Fruit fly (Drosophila melanogaster) whole organism, embryonic: ENCODE measurements around the gene CG10324.

Experiments
- CG10543 ChIP-seq: fragments of 200-800 bp; sonication (Bioruptor generic); optimal IDR thresholded peaks from 3 replicates; lab custom pipeline; 2017; ENCODE audit warnings: missing biosample characterization, mild to moderate bottlenecking, missing genetic modification characterization, moderate library complexity
- CG10565 ChIP-seq: fragments of 200-800 bp; sonication (Bioruptor generic); optimal IDR thresholded peaks from 3 replicates; lab custom pipeline; 2016; ENCODE audit warnings: missing biosample characterization, mild to moderate bottlenecking, missing genetic modification characterization
- CG10959 ChIP-seq: fragments of 200-800 bp; sonication (Bioruptor generic); IDR thresholded peaks from 2 replicates; pipeline ENCODE4 v1.3.6; 2022; ENCODE audit warnings: missing biosample characterization, missing genetic modification characterization
- CG10979 ChIP-seq: fragments of 200-800 bp; sonication (Bioruptor generic); optimal IDR thresholded peaks from 2 replicates; lab custom pipeline; 2018; ENCODE audit warnings: missing biosample characterization, mild to moderate bottlenecking, missing genetic modification characterization, moderate library complexity
- CG11247 ChIP-seq: fragments of 200-800 bp; sonication (Bioruptor generic); IDR thresholded peaks from 2 replicates; pipeline ENCODE4 v1.3.6; 2022; ENCODE audit warnings: missing biosample characterization, missing genetic modification characterization
- CG12659 ChIP-seq: fragments of 200-800 bp; sonication (Bioruptor generic); optimal IDR thresholded peaks from 3 replicates; lab custom pipeline; 2017; ENCODE audit warnings: mild to moderate bottlenecking, missing biosample characterization, missing genetic modification reagents, missing genetic modification characterization
- CG13296 ChIP-seq: fragments of 200-800 bp; sonication (Bioruptor generic); optimal IDR thresholded peaks from 3 replicates; lab custom pipeline; 2018; ENCODE audit warnings: missing biosample characterization, mild to moderate bottlenecking, missing genetic modification characterization
- CG15269 ChIP-seq: fragments of 200-800 bp; sonication (Bioruptor generic); optimal IDR thresholded peaks from 2 replicates; lab custom pipeline; 2018; ENCODE audit warnings: missing biosample characterization, mild to moderate bottlenecking, missing genetic modification characterization, moderate library complexity
- CG1603 ChIP-seq: fragments of 200-800 bp; sonication (Bioruptor generic); optimal IDR thresholded peaks from 2 replicates; lab custom pipeline; 2019; ENCODE audit warnings: missing biosample characterization, mild to moderate bottlenecking, missing genetic modification characterization, moderate library complexity
- CG18262 ChIP-seq: fragments of 200-800 bp; optimal IDR thresholded peaks from 3 replicates; lab custom pipeline; 2019; ENCODE audit warnings: missing biosample characterization, mild to moderate bottlenecking, missing genetic modification characterization, moderate library complexity
- CG18599 ChIP-seq: fragments of 200-800 bp; sonication (Bioruptor generic); optimal IDR thresholded peaks from 3 replicates; lab custom pipeline; 2017; ENCODE audit warnings: missing biosample characterization, missing genetic modification characterization, mild to moderate bottlenecking, moderate library complexity, missing genetic modification reagents
- CG31365 ChIP-seq: fragments of 200-800 bp; sonication (Bioruptor generic); optimal IDR thresholded peaks from 2 replicates; lab custom pipeline; 2018; ENCODE audit warnings: missing biosample characterization, mild to moderate bottlenecking, missing genetic modification characterization
- CG4820 ChIP-seq: fragments of 200-800 bp; sonication (Bioruptor generic); optimal IDR thresholded peaks from 3 replicates; lab custom pipeline; 2016; ENCODE audit warnings: missing biosample characterization, missing genetic modification characterization
- CG4854 ChIP-seq: fragments of 200-800 bp; sonication (Bioruptor generic); optimal IDR thresholded peaks from 2 replicates; lab custom pipeline; 2016; ENCODE audit warnings: missing biosample characterization, missing genetic modification characterization, inconsistent platforms
- CG7372 ChIP-seq: fragments of 200-800 bp; sonication (Bioruptor generic); IDR thresholded peaks from 2 replicates; pipeline ENCODE4 v1.3.6; 2022; ENCODE audit warnings: missing biosample characterization, missing genetic modification characterization
- CG8290 ChIP-seq, 3 experiments: fragments of 200-800 bp; sonication (Bioruptor generic); optimal IDR thresholded peaks; 2 replicates each; lab custom pipeline; 2016 to 2019; ENCODE audit warnings: missing biosample characterization in 3 of 3, missing genetic modification characterization in 3 of 3, mild to moderate bottlenecking in 2 of 3, moderate library complexity in 1 of 3
- CG9215 ChIP-seq: fragments of 200-800 bp; sonication (Bioruptor generic); IDR thresholded peaks from 2 replicates; pipeline ENCODE4 v1.3.6; 2022; ENCODE audit warnings: missing biosample characterization, missing genetic modification characterization
- CG9727 ChIP-seq: fragments of 200-800 bp; sonication (Bioruptor generic); optimal IDR thresholded peaks from 3 replicates; lab custom pipeline; 2017; ENCODE audit warnings: missing biosample characterization, mild to moderate bottlenecking, missing genetic modification characterization
- CG9797 ChIP-seq: fragments of 200-800 bp; sonication (Bioruptor generic); optimal IDR thresholded peaks from 3 replicates; lab custom pipeline; 2018; ENCODE audit warnings: missing biosample characterization, mild to moderate bottlenecking, missing genetic modification characterization
- Eip74EF ChIP-seq, 2 experiments: fragments of 200-800 bp in 1 of 2; fragments of >200 bp in 1 of 2; sonication (Bioruptor generic) in 1 of 2; optimal IDR thresholded peaks; 2 replicates each; lab custom pipeline; 2017 to 2019; ENCODE audit warnings: missing biosample characterization in 2 of 2, missing genetic modification characterization in 2 of 2, mild to moderate bottlenecking in 1 of 2, moderate library complexity in 1 of 2
- H15 ChIP-seq: fragments of 200-800 bp; sonication (Bioruptor generic); IDR thresholded peaks from 3 replicates; pipeline ENCODE4 v1.3.6; 2022; ENCODE audit warnings: missing biosample characterization, missing genetic modification characterization
- HHEX ChIP-seq: fragments of 200-800 bp; sonication (Bioruptor generic); optimal IDR thresholded peaks from 3 replicates; lab custom pipeline; 2017; ENCODE audit warnings: missing biosample characterization, mild to moderate bottlenecking, missing genetic modification characterization, missing genetic modification reagents
- HLHmδ ChIP-seq: fragments of 200-800 bp; sonication (Bioruptor generic); optimal IDR thresholded peaks from 2 replicates; lab custom pipeline; 2018; ENCODE audit warnings: missing biosample characterization, mild to moderate bottlenecking, missing genetic modification characterization, moderate library complexity
- HmgZ ChIP-seq: fragments of 200-800 bp; sonication (Bioruptor generic); optimal IDR thresholded peaks from 2 replicates; lab custom pipeline; 2018; ENCODE audit warnings: missing biosample characterization, mild to moderate bottlenecking, missing genetic modification characterization
- Lpt ChIP-seq: fragments of >200 bp; optimal IDR thresholded peaks from 2 replicates; lab custom pipeline; 2018; ENCODE audit warnings: missing biosample characterization, missing genetic modification characterization
- Nf-YA ChIP-seq: fragments of 200-800 bp; sonication (Bioruptor generic); IDR thresholded peaks from 2 replicates; pipeline ENCODE4 v1.3.6; 2022; ENCODE audit warnings: missing biosample characterization, missing genetic modification characterization
- Sin3A ChIP-seq: fragments of >200 bp; optimal IDR thresholded peaks from 2 replicates; lab custom pipeline; 2018
- Spps ChIP-seq: fragments of 200-800 bp; sonication (Bioruptor generic); optimal IDR thresholded peaks from 2 replicates; lab custom pipeline; 2018; ENCODE audit warnings: missing biosample characterization, mild to moderate bottlenecking, missing genetic modification characterization
- Usf ChIP-seq: fragments of 200-800 bp; sonication (Bioruptor generic); optimal IDR thresholded peaks from 2 replicates; lab custom pipeline; 2017; ENCODE audit warnings: missing genotype, missing biosample characterization, missing genetic modification characterization
- ash1 ChIP-seq: fragments of 200-800 bp; sonication (Bioruptor generic); optimal IDR thresholded peaks from 2 replicates; lab custom pipeline; 2018; ENCODE audit warnings: missing biosample characterization, mild to moderate bottlenecking, missing genetic modification characterization
- bsh ChIP-seq, 2 experiments: fragments of 200-800 bp; sonication (Bioruptor generic); optimal IDR thresholded peaks; 2 replicates each; lab custom pipeline; 2017 to 2018; ENCODE audit warnings: mild to moderate bottlenecking in 2 of 2, missing biosample characterization in 2 of 2, missing genetic modification characterization in 2 of 2, moderate library complexity in 1 of 2
- da ChIP-seq: fragments of 200-800 bp; sonication (Bioruptor generic); optimal IDR thresholded peaks from 2 replicates; lab custom pipeline; 2016; ENCODE audit warnings: missing biosample characterization, missing genetic modification characterization
- eyg ChIP-seq: fragments of 200-800 bp; sonication (Bioruptor generic); optimal IDR thresholded peaks from 3 replicates; lab custom pipeline; 2016; ENCODE audit warnings: missing biosample characterization, missing genetic modification characterization
- fd3F ChIP-seq: fragments of 200-800 bp; sonication (Bioruptor generic); optimal IDR thresholded peaks from 2 replicates; lab custom pipeline; 2018; ENCODE audit warnings: missing biosample characterization, mild to moderate bottlenecking, missing genetic modification characterization, moderate library complexity
- gcm ChIP-seq: fragments of 200-800 bp; sonication (Bioruptor generic); optimal IDR thresholded peaks from 2 replicates; lab custom pipeline; 2019; ENCODE audit warnings: missing biosample characterization, mild to moderate bottlenecking, missing genetic modification characterization, moderate library complexity
- grau ChIP-seq: fragments of 200-800 bp; optimal IDR thresholded peaks from 3 replicates; lab custom pipeline; 2019; ENCODE audit warnings: missing biosample characterization, mild to moderate bottlenecking, missing genetic modification characterization, moderate library complexity
- h ChIP-seq: fragments of >200 bp; optimal IDR thresholded peaks from 2 replicates; lab custom pipeline; 2017
- insv ChIP-seq, 2 experiments: fragments of 200-800 bp; sonication (Bioruptor generic); optimal IDR thresholded peaks; 3 replicates each; lab custom pipeline; 2016 to 2018; ENCODE audit warnings: missing biosample characterization in 2 of 2, missing genetic modification characterization in 2 of 2
- inv ChIP-seq: fragments of 200-800 bp; sonication (Bioruptor generic); IDR thresholded peaks from 2 replicates; pipeline ENCODE4 v1.3.6; 2022; ENCODE audit warnings: missing biosample characterization, missing genetic modification characterization; ENCODE audit not compliant: partially characterized antibody
- kay ChIP-seq: fragments of 200-800 bp; sonication (Bioruptor generic); optimal IDR thresholded peaks from 2 replicates; lab custom pipeline; 2016; ENCODE audit warnings: missing biosample characterization, missing genetic modification characterization
- klu ChIP-seq: fragments of 200-800 bp; sonication (Bioruptor generic); IDR thresholded peaks from 2 replicates; pipeline ENCODE4 v1.3.6; 2022; ENCODE audit warnings: missing biosample characterization, missing genetic modification characterization
- nerfin-2 ChIP-seq: fragments of 200-800 bp; sonication (Bioruptor generic); IDR thresholded peaks from 2 replicates; pipeline ENCODE4 v1.3.6; 2022; ENCODE audit warnings: missing biosample characterization, missing genetic modification characterization; ENCODE audit not compliant: partially characterized antibody
- phol ChIP-seq: fragments of 200-800 bp; sonication (Bioruptor generic); optimal IDR thresholded peaks from 3 replicates; lab custom pipeline; 2018; ENCODE audit warnings: missing biosample characterization, mild to moderate bottlenecking, missing genetic modification characterization, moderate library complexity
- ro ChIP-seq: fragments of 200-800 bp; sonication (Bioruptor generic); IDR thresholded peaks from 2 replicates; pipeline ENCODE4 v1.3.6; 2022; ENCODE audit warnings: missing biosample characterization, missing genetic modification characterization
- shn ChIP-seq: fragments of 200-800 bp; sonication (Bioruptor generic); optimal IDR thresholded peaks from 3 replicates; lab custom pipeline; 2016; ENCODE audit warnings: missing biosample characterization, missing genetic modification characterization
- sug ChIP-seq: fragments of 200-800 bp; optimal IDR thresholded peaks from 2 replicates; lab custom pipeline; 2019; ENCODE audit warnings: missing biosample characterization, mild to moderate bottlenecking, missing genetic modification characterization, moderate library complexity
- tap ChIP-seq: fragments of 200-800 bp; optimal IDR thresholded peaks from 3 replicates; lab custom pipeline; 2019; ENCODE audit warnings: missing biosample characterization, mild to moderate bottlenecking, missing genetic modification characterization, moderate library complexity
- tgo ChIP-seq: fragments of 200-800 bp; sonication (Bioruptor generic); IDR thresholded peaks from 3 replicates; pipeline ENCODE4 v1.3.6; 2022; ENCODE audit warnings: missing biosample characterization, missing genetic modification characterization

Gene CG10324

DNA sequence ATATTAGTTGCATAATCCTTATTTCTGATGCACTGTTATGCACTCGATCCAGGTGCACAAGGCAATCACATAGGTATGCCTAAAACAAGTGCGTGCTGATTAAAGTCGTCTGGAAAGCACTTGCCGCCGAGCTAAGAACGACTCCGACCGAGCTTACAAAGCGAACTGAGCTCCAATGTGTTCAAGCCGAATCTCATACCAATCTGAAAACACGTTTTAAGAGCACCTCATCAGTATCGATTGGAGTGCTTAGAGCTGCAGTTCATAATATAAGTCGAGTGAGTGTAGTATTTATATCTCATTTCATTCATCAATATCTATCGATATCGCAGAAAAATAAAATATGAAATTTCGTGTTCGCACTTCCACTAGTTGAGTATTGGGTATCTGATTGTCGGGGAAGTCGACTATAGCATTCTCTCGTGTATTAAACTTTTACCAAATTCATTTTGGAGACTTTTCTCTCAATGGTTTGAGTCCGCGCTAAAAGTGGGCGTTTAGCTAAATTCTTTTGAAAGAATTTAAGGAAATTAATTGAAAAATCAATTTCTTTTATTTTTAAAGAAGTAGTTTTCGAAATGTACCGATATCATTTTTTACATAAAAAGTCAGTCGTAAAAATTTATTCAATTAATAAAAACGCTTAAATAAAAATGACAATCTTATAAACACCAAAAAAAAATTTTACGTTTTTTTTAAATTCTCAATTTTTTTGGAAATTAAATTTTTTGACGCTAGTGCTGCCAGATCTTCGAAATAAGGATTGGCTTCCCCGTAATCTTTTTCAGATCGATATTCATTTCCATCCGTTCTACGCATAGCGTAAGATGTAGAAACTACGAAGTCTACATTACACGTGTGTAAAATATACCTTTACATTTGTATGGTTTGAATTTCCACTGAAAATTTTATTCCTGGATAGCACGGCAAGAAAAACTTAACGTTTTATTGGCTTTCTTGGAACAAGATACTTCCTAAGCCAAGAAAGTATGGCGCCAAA is 9.0 kb upstream of the CG10324 start, which contains the start of gene modSP:
Gene modSP, minus strand, starts transcription at position 169 of the 1,000 bp plus-strand sequence.
- TF ChIP-seq CG1603 (tag; lab: Kevin White, UChicago), result peak; percentile 73
- TF ChIP-seq CG4820, result no peak
- TF ChIP-seq gcm (GFP tag; lab: Kevin White, UChicago), result no peak
- TF ChIP-seq CG11247 (GFP tag; lab: Robert Waterston, UW), result 0 out of 2 replicates have a peak, but pooled peaks have one; percentile 36
- TF ChIP-seq CG9797 (GFP tag; lab: Kevin White, UChicago), result no peak
- TF ChIP-seq inv (GFP tag; lab: Robert Waterston, UW), result peak; percentile 48; the same call in 1 of the 2 replicates
- TF ChIP-seq CG10959, result no peak
- peak in 1 of 2 experiments; percentile 18 for TF ChIP-seq bsh (GFP tag; optimal IDR thresholded peaks at IDR 0.05; lab: Kevin White, UChicago)
- peak; percentile 35 for TF ChIP-seq CG18599 (GFP tag; lab: Kevin White, UChicago)
- no peak for TF ChIP-seq shn (GFP tag; lab: Kevin White, UChicago)
- no peak for TF ChIP-seq klu
- TF ChIP-seq CG10979 (tag; lab: Kevin White, UChicago), result no peak
- TF ChIP-seq CG4854 (GFP tag; lab: Kevin White, UChicago), result no peak
- TF ChIP-seq phol, result peak; percentile 13
- TF ChIP-seq sug, result no peak
- TF ChIP-seq h (lab: Kevin White, UChicago), result no peak
- TF ChIP-seq Spps, result no peak
- TF ChIP-seq CG15269 (tag; lab: Kevin White, UChicago), result no peak
- TF ChIP-seq CG10565 (GFP tag; lab: Kevin White, UChicago), result no peak
- peak; percentile 33 for TF ChIP-seq kay (GFP tag; lab: Kevin White, UChicago)
- no peak for TF ChIP-seq HLHmδ (GFP tag; lab: Kevin White, UChicago)
- peak in 1 of 2 experiments; percentile 14 for TF ChIP-seq insv (GFP tag; optimal IDR thresholded peaks at IDR 0.05; lab: Kevin White, UChicago)
- TF ChIP-seq tap (tag; lab: Kevin White, UChicago), result no peak
- no peak for TF ChIP-seq eyg (GFP tag; lab: Kevin White, UChicago)
- no peak for TF ChIP-seq ro (GFP tag; lab: Robert Waterston, UW)
- TF ChIP-seq HHEX (GFP tag; lab: Kevin White, UChicago), result no peak
- TF ChIP-seq Nf-YA (GFP tag; lab: Robert Waterston, UW), result no peak
- peak; percentile 29 for TF ChIP-seq CG31365 (tag; lab: Kevin White, UChicago)
- no peak for TF ChIP-seq ash1 (GFP tag; lab: Kevin White, UChicago)
- no peak for TF ChIP-seq CG9215
- TF ChIP-seq tgo (GFP tag; lab: Robert Waterston, UW), result no peak
- TF ChIP-seq CG18262 (tag; lab: Kevin White, UChicago), result peak; percentile 8
- TF ChIP-seq nerfin-2 (GFP tag; lab: Robert Waterston, UW), result peak; percentile 86
- TF ChIP-seq grau (tag; lab: Kevin White, UChicago), result peak; percentile 20
- no peak; the same call in 2 of the 3 replicates for TF ChIP-seq H15
- TF ChIP-seq fd3F (GFP tag; lab: Kevin White, UChicago), result no peak
- TF ChIP-seq CG10543, result peak; percentile 16
- TF ChIP-seq Usf (GFP tag; lab: Kevin White, UChicago), result no peak
- TF ChIP-seq Sin3A, result no peak
- no peak for TF ChIP-seq Eip74EF (GFP tag; optimal IDR thresholded peaks at IDR 0.05; lab: Kevin White, UChicago)
- no peak for TF ChIP-seq CG13296 (GFP tag; lab: Kevin White, UChicago)
- no peak for TF ChIP-seq Lpt (GFP tag; lab: Kevin White, UChicago)
- no peak for TF ChIP-seq CG9727 (GFP tag; lab: Kevin White, UChicago)
- peak; percentile 56 for TF ChIP-seq CG8290 (GFP tag; optimal IDR thresholded peaks at IDR 0.05; lab: Kevin White, UChicago)
- TF ChIP-seq CG8290 (tag; optimal IDR thresholded peaks at IDR 0.05; lab: Kevin White, UChicago), result peak; percentile 72 to 79
- TF ChIP-seq da (GFP tag; lab: Kevin White, UChicago), result no peak
- no peak for TF ChIP-seq HmgZ
- 0 out of 2 replicates have a peak, but pooled peaks have one; percentile 9 for TF ChIP-seq CG7372
- peak; percentile 48 for TF ChIP-seq CG12659
